Worm (Caenorhabditis elegans) whole organism, L2 larva: Measurements from ENCODE around the gene F57C7.4.

Experiments used
- F13H6.1 ChIP-seq: sonication (generic microtip); optimal IDR thresholded peaks from 2 replicates; lab custom pipeline; 2016; ENCODE audit warnings: missing genetic modification characterization, missing compliant biosample characterization
- lsy-2 ChIP-seq, 2 experiments: fragments of 150-350 bp in 1 of 2; sonication (generic microtip) in 1 of 2; optimal IDR thresholded peaks; 2 replicates each; lab custom pipeline; 2014 to 2017; ENCODE audit warnings: missing biosample characterization in 2 of 2, missing genetic modification characterization in 2 of 2
- nhr-237 ChIP-seq: fragments of 150-350 bp; optimal IDR thresholded peaks from 2 replicates; lab custom pipeline; 2014; ENCODE audit warnings: missing biosample characterization, missing genetic modification characterization
- sma-3 ChIP-seq: sonication (generic microtip); optimal IDR thresholded peaks from 2 replicates; lab custom pipeline; 2016; ENCODE audit warnings: missing genetic modification reagents, missing genetic modification characterization, missing compliant biosample characterization
- ztf-4 ChIP-seq: fragments of 150-350 bp; optimal IDR thresholded peaks from 2 replicates; lab custom pipeline; 2014; ENCODE audit warnings: missing biosample characterization, missing genetic modification characterization

ce11 chrX:10619554-10620199 is 30.3 kb upstream of the F57C7.4 start:
- TF ChIP-seq sma-3 (GFP tag; lab: Kevin White, UChicago) (no peak), nhr-237 (tag; lab: Kevin White, UChicago) (no peak), F13H6.1 (tag; lab: Kevin White, UChicago) (no peak), ztf-4 (tag; lab: Kevin White, UChicago) (no peak), lsy-2 (tag; optimal IDR thresholded peaks at IDR 0.05; lab: Kevin White, UChicago) (no peak)
